In the genomic region with DNA sequence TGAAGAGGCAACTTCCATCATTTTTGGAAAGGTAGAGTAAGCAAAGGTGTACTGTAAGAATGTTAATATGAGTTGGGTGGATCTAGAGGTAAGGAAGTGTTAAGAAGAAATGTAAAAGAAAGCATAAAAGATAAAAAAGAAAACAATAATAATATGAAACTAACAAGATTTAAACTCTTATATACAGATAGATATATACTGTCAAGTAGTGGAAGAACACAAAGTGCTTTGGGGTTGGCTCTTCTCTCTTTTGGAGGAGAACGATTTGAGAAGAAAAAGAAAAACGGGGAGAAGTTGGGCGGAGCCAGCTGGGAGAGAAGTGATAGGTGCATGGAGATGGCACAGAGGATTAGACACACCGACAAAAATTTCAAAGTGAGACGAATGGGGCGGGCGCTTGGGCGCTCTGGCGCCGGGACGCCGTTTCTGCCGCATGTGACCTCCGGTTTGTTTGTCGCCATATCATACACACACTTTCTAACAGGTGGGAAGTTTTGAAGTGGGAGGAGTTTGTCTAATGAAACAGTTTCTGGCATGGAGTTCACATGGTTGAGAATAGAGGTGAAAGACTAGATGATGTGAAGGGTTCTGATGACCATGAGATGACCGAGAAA, we compare ENCODE assay signal across 6 worm cellular contexts.
TF ChIP-seq lines count a peak whose summit lies in the region.

Gene T19H5.4, minus strand, starts transcription at position 51 of the 614 bp plus-strand sequence.

TF ChIP-seq in whole organism, L1 larva, 84 proteins besides CTCF, POLR2A, EP300 and RAD21 (continues in another document):
- TF ChIP-seq nhr-28 (tag; optimal IDR thresholded peaks at IDR 0.05; lab: Kevin White, UChicago) (no peak), egl-27 (tag; optimal IDR thresholded peaks at IDR 0.05; lab: Kevin White, UChicago) (peak in 1 of 2 experiments; percentile 20), nhr-77 (tag; optimal IDR thresholded peaks at IDR 0.05; lab: Kevin White, UChicago) (no peak), fkh-10 (GFP tag; optimal IDR thresholded peaks at IDR 0.05; lab: Kevin White, UChicago) (no peak), tbx-2 (tag; optimal IDR thresholded peaks at IDR 0.05; lab: Kevin White, UChicago) (peak; percentile 76), C34B4.2 (tag; optimal IDR thresholded peaks at IDR 0.05; lab: Kevin White, UChicago) (no peak), dpl-1 (GFP tag; optimal IDR thresholded peaks at IDR 0.05; lab: Kevin White, UChicago) (peak in 2 of 3 experiments; percentile 10 to 16), vab-15 (tag; optimal IDR thresholded peaks at IDR 0.05; lab: Kevin White, UChicago) (no peak), nhr-90 (tag; optimal IDR thresholded peaks at IDR 0.05; lab: Kevin White, UChicago; ENCODE audit: poor library complexity) (peak; percentile 74), ces-1 (GFP tag; optimal IDR thresholded peaks at IDR 0.05; lab: Kevin White, UChicago) (no peak), hlh-4 (tag; optimal IDR thresholded peaks at IDR 0.05; lab: Kevin White, UChicago) (no peak), nhr-84 (tag; optimal IDR thresholded peaks at IDR 0.05; lab: Kevin White, UChicago) (no peak), fkh-4 (tag; optimal IDR thresholded peaks at IDR 0.05; lab: Kevin White, UChicago; ENCODE audit: borderline replicate concordance) (no peak)

TF ChIP-seq in whole organism, L2 larva, 48 proteins besides CTCF, POLR2A, EP300 and RAD21 (continues in another document):
- TF ChIP-seq egl-27 (tag; optimal IDR thresholded peaks at IDR 0.05; lab: Kevin White, UChicago) (peak; percentile 65), nhr-21 (tag; optimal IDR thresholded peaks at IDR 0.05; lab: Kevin White, UChicago) (peak; percentile 64), C34F6.9 (tag; optimal IDR thresholded peaks at IDR 0.05; lab: Kevin White, UChicago) (peak; percentile 2), mdl-1 (tag; optimal IDR thresholded peaks at IDR 0.05; lab: Kevin White, UChicago) (peak; percentile 56 to 59), nhr-25 (tag; optimal IDR thresholded peaks at IDR 0.05; lab: Kevin White, UChicago) (peak; percentile 57), gmeb-1 (tag; optimal IDR thresholded peaks at IDR 0.05; lab: Kevin White, UChicago) (peak; percentile 42), nhr-23 (tag; optimal IDR thresholded peaks at IDR 0.05; lab: Kevin White, UChicago) (no peak), ama-1 (optimal IDR thresholded peaks at IDR 0.05; lab: Kevin White, UChicago) (no peak), skn-1 (tag; optimal IDR thresholded peaks at IDR 0.05; lab: Kevin White, UChicago) (no peak), ztf-4 (tag; optimal IDR thresholded peaks at IDR 0.05; lab: Kevin White, UChicago) (peak; percentile 24), sem-4 (tag; optimal IDR thresholded peaks at IDR 0.05; lab: Kevin White, UChicago) (no peak), fos-1 (tag; optimal IDR thresholded peaks at IDR 0.05; lab: Kevin White, UChicago) (peak; percentile 64), F13H6.1 (tag; optimal IDR thresholded peaks at IDR 0.05; lab: Kevin White, UChicago) (peak; percentile 54), nhr-129 (tag; optimal IDR thresholded peaks at IDR 0.05; lab: Kevin White, UChicago) (peak; percentile 18), nhr-77 (tag; optimal IDR thresholded peaks at IDR 0.05; lab: Kevin White, UChicago) (no peak)

TF ChIP-seq in whole organism, L3 larva, 47 proteins besides CTCF, POLR2A, EP300 and RAD21:
- TF ChIP-seq nhr-43 (tag; optimal IDR thresholded peaks at IDR 0.05; lab: Kevin White, UChicago; ENCODE audit: poor library complexity, severe bottlenecking) (peak; percentile 59), lsy-12 (tag; optimal IDR thresholded peaks at IDR 0.05; lab: Kevin White, UChicago) (peak; percentile 14), nhr-25 (tag; optimal IDR thresholded peaks at IDR 0.05; lab: Kevin White, UChicago) (peak; percentile 11), zag-1 (tag; optimal IDR thresholded peaks at IDR 0.05; lab: Kevin White, UChicago) (no peak), tbx-2 (tag; optimal IDR thresholded peaks at IDR 0.05; lab: Kevin White, UChicago) (peak; percentile 4), ceh-16 (tag; optimal IDR thresholded peaks at IDR 0.05; lab: Kevin White, UChicago) (no peak), eor-1 (tag; optimal IDR thresholded peaks at IDR 0.05; lab: Kevin White, UChicago) (no peak), pqm-1 (tag; optimal IDR thresholded peaks at IDR 0.05; lab: Kevin White, UChicago) (peak; percentile 34), elt-2 (tag; optimal IDR thresholded peaks at IDR 0.05; lab: Kevin White, UChicago) (peak; percentile 82), ama-1 (optimal IDR thresholded peaks at IDR 0.05; lab: Kevin White, UChicago) (peak; percentile 16), jun-1 (tag; optimal IDR thresholded peaks at IDR 0.05; lab: Kevin White, UChicago) (peak; percentile 31), elt-3 (tag; optimal IDR thresholded peaks at IDR 0.05; lab: Kevin White, UChicago) (peak in 1 of 3 experiments; percentile 39), nfya-1 (tag; optimal IDR thresholded peaks at IDR 0.05; lab: Kevin White, UChicago; ENCODE audit: insufficient read depth) (peak; percentile 78), pha-4 (tag; optimal IDR thresholded peaks at IDR 0.05; lab: Kevin White, UChicago) (peak; percentile 64)

TF ChIP-seq in whole organism, L4 larva, 104 proteins besides CTCF, POLR2A, EP300 and RAD21 (continues in another document):
- no peak for TF ChIP-seq dmd-8 (GFP tag; IDR thresholded peaks at IDR 0.05; lab: Robert Waterston, UW)
- TF ChIP-seq lin-15B (tag; optimal IDR thresholded peaks at IDR 0.05; lab: Kevin White, UChicago), result no peak
- peak; percentile 75; the same call in 1 of the 2 replicates for TF ChIP-seq hmg-1.1 (GFP tag; IDR thresholded peaks at IDR 0.05; lab: Robert Waterston, UW)
- TF ChIP-seq nhr-77 (tag; optimal IDR thresholded peaks at IDR 0.05; lab: Kevin White, UChicago), result peak; percentile 12
- peak; percentile 79 for TF ChIP-seq dve-1 (tag; optimal IDR thresholded peaks at IDR 0.05; lab: Kevin White, UChicago; ENCODE audit: insufficient read depth)
- no peak for TF ChIP-seq ceh-44 (GFP tag; IDR thresholded peaks at IDR 0.05; lab: Robert Waterston, UW)
- TF ChIP-seq saeg-2 (GFP tag; IDR thresholded peaks at IDR 0.05; lab: Robert Waterston, UW), result 0 out of 2 replicates have a peak, but pooled peaks have one; percentile 32
- peak; percentile 48 for TF ChIP-seq nhr-11 (tag; optimal IDR thresholded peaks at IDR 0.05; lab: Kevin White, UChicago)
- peak; percentile 43; the same call in 1 of the 2 replicates for TF ChIP-seq T26A8.4 (GFP tag; IDR thresholded peaks at IDR 0.05; lab: Robert Waterston, UW)
- TF ChIP-seq lim-7 (GFP tag; IDR thresholded peaks at IDR 0.05; lab: Robert Waterston, UW), result peak; percentile 67; the same call in 1 of the 2 replicates
- TF ChIP-seq ZK337.2 (GFP tag; IDR thresholded peaks at IDR 0.05; lab: Robert Waterston, UW), result no peak
- TF ChIP-seq T20F7.1 (GFP tag; optimal IDR thresholded peaks at IDR 0.05; lab: Kevin White, UChicago), result no peak
- peak; percentile 48 for TF ChIP-seq mes-2 (tag; optimal IDR thresholded peaks at IDR 0.05; lab: Kevin White, UChicago; ENCODE audit: poor library complexity, severe bottlenecking)
- no peak for TF ChIP-seq egl-27 (tag; optimal IDR thresholded peaks at IDR 0.05; lab: Kevin White, UChicago)

TF ChIP-seq in whole organism, late embryonic, 69 proteins besides CTCF, POLR2A, EP300 and RAD21:
- peak; percentile 23 for TF ChIP-seq ceh-31 (tag; optimal IDR thresholded peaks at IDR 0.05; lab: Kevin White, UChicago)
- no peak for TF ChIP-seq ama-1 (optimal IDR thresholded peaks at IDR 0.05; lab: Kevin White, UChicago)

TF ChIP-seq in whole organism, young adult, 124 proteins besides CTCF, POLR2A, EP300 and RAD21 (continues in another document):
- peak; percentile 56; the same call in 1 of the 2 replicates for TF ChIP-seq B0336.3 (GFP tag; IDR thresholded peaks at IDR 0.05; lab: Robert Waterston, UW)
- TF ChIP-seq zfh-2 (GFP tag; conservative IDR thresholded peaks at IDR 0.05; lab: Robert Waterston, UW), result peak; percentile 95
- TF ChIP-seq mxl-1 (tag; optimal IDR thresholded peaks at IDR 0.05; lab: Kevin White, UChicago), result no peak
- peak; percentile 38; the same call in 1 of the 2 replicates for TF ChIP-seq egrh-3 (GFP tag; IDR thresholded peaks at IDR 0.05; lab: Robert Waterston, UW)
- TF ChIP-seq tbp1 (GFP tag; optimal IDR thresholded peaks at IDR 0.05; lab: Kevin White, UChicago), result peak; percentile 34
- peak; percentile 73 for TF ChIP-seq egl-44 (GFP tag; IDR thresholded peaks at IDR 0.05; lab: Robert Waterston, UW)
- peak; percentile 52; the same call in 1 of the 2 replicates for TF ChIP-seq lin-26 (GFP tag; IDR thresholded peaks at IDR 0.05; lab: Robert Waterston, UW)
- TF ChIP-seq lin-40 (tag; optimal IDR thresholded peaks at IDR 0.05; lab: Kevin White, UChicago), result peak; percentile 47
- peak; percentile 14 for TF ChIP-seq madf-10 (tag; optimal IDR thresholded peaks at IDR 0.05; lab: Kevin White, UChicago)
- TF ChIP-seq ztf-22 (GFP tag; optimal IDR thresholded peaks at IDR 0.05; lab: Kevin White, UChicago), result peak; percentile 59
- TF ChIP-seq C06A6.2 (GFP tag; conservative IDR thresholded peaks at IDR 0.05; lab: Robert Waterston, UW), result no peak; the same call in 1 of the 2 replicates
- no peak for TF ChIP-seq lir-1 (GFP tag; conservative IDR thresholded peaks at IDR 0.05; lab: Robert Waterston, UW)
- TF ChIP-seq sea-2 (GFP tag; IDR thresholded peaks at IDR 0.05; lab: Robert Waterston, UW), result 0 out of 2 replicates have a peak, but pooled peaks have one; percentile 30
- TF ChIP-seq nhr-27 (tag; optimal IDR thresholded peaks at IDR 0.05; lab: Kevin White, UChicago), result no peak
- TF ChIP-seq let-526 (GFP tag; IDR thresholded peaks at IDR 0.05; lab: Robert Waterston, UW), result 0 out of 2 replicates have a peak, but pooled peaks have one; percentile 65
- TF ChIP-seq chd-7 (tag; optimal IDR thresholded peaks at IDR 0.05; lab: Kevin White, UChicago), result peak; percentile 70
- peak; percentile 80 for TF ChIP-seq ztf-26 (tag; optimal IDR thresholded peaks at IDR 0.05; lab: Kevin White, UChicago)
- peak; percentile 62; the same call in 1 of the 2 replicates for TF ChIP-seq K11D2.4 (GFP tag; IDR thresholded peaks at IDR 0.05; lab: Robert Waterston, UW)
- no peak for TF ChIP-seq rcor-1 (GFP tag; IDR thresholded peaks at IDR 0.05; lab: Robert Waterston, UW)
- no peak for TF ChIP-seq madf-6 (GFP tag; IDR thresholded peaks at IDR 0.05; lab: Robert Waterston, UW)
- peak; percentile 33; the same call in 1 of the 2 replicates for TF ChIP-seq mcd-1 (GFP tag; IDR thresholded peaks at IDR 0.05; lab: Robert Waterston, UW)
- TF ChIP-seq somi-1 (GFP tag; optimal IDR thresholded peaks at IDR 0.05; lab: Kevin White, UChicago), result peak; percentile 67
- no peak for TF ChIP-seq F52B5.7 (tag; optimal IDR thresholded peaks at IDR 0.05; lab: Kevin White, UChicago)
- peak; percentile 29; the same call in 1 of the 2 replicates for TF ChIP-seq nfyb-1 (GFP tag; IDR thresholded peaks at IDR 0.05; lab: Robert Waterston, UW)
- peak; percentile 48 for TF ChIP-seq atf-7 (tag; optimal IDR thresholded peaks at IDR 0.05; lab: Kevin White, UChicago)
- peak; percentile 61; the same call in 1 of the 2 replicates for TF ChIP-seq cebp-1 (GFP tag; IDR thresholded peaks at IDR 0.05; lab: Robert Waterston, UW)
- TF ChIP-seq cebp-1 (tag; optimal IDR thresholded peaks at IDR 0.05; lab: Kevin White, UChicago), result peak; percentile 82
- TF ChIP-seq ceh-27 (GFP tag; optimal IDR thresholded peaks at IDR 0.05; lab: Kevin White, UChicago), result peak; percentile 23
